Fruit fly (Drosophila melanogaster) whole organism, wandering third instar larva: ENCODE measurements around the gene Gbeta5.

ENCODE experiments used
- Dfd ChIP-seq: fragments of >200 bp; optimal IDR thresholded peaks from 2 replicates; lab custom pipeline; 2017; ENCODE audit warnings: missing biosample characterization, missing genetic modification characterization
- Dif ChIP-seq: fragments of 200-275, 200-300 bp; sonication (Bioruptor generic); optimal IDR thresholded peaks from 2 replicates; lab custom pipeline; 2018; ENCODE audit warnings: missing biosample characterization, missing genetic modification characterization; ENCODE audit not compliant: partially characterized antibody
- Hnf4 ChIP-seq: fragments of 200-800 bp; sonication (Bioruptor generic); optimal IDR thresholded peaks from 2 replicates; lab custom pipeline; 2016; ENCODE audit warnings: missing biosample characterization, mild to moderate bottlenecking, missing genetic modification characterization
- Hr78 ChIP-seq: fragments of >200 bp; optimal IDR thresholded peaks from 2 replicates; lab custom pipeline; 2017; ENCODE audit warnings: missing biosample characterization, missing genetic modification characterization
- OdsH ChIP-seq: fragments of 200-800 bp; sonication (Bioruptor generic); optimal IDR thresholded peaks from 2 replicates; lab custom pipeline; 2016; ENCODE audit warnings: missing biosample characterization, mild to moderate bottlenecking, missing genetic modification characterization
- Vsx2 ChIP-seq: fragments of 200-300, 225-300 bp; sonication (Bioruptor generic); optimal IDR thresholded peaks from 2 replicates; lab custom pipeline; 2018; ENCODE audit warnings: missing biosample characterization, missing genetic modification characterization; ENCODE audit not compliant: partially characterized antibody
- br ChIP-seq: fragments of 200-800 bp; sonication (Bioruptor generic); optimal IDR thresholded peaks from 2 replicates; lab custom pipeline; 2016; ENCODE audit warnings: missing biosample characterization, missing genetic modification characterization
- ey ChIP-seq: fragments of 200-800 bp; sonication (Bioruptor generic); optimal IDR thresholded peaks from 2 replicates; lab custom pipeline; 2016; ENCODE audit warnings: missing biosample characterization, missing genetic modification characterization
- h ChIP-seq: fragments of 200-800 bp; sonication (Bioruptor generic); optimal IDR thresholded peaks from 3 replicates; lab custom pipeline; 2016; ENCODE audit warnings: missing biosample characterization, mild to moderate bottlenecking, missing genetic modification characterization
- lola ChIP-seq: fragments of >200 bp; optimal IDR thresholded peaks from 2 replicates; lab custom pipeline; 2017; ENCODE audit warnings: missing biosample characterization, missing genetic modification characterization
- usp ChIP-seq: fragments of >200 bp; optimal IDR thresholded peaks from 2 replicates; lab custom pipeline; 2017; ENCODE audit warnings: missing biosample characterization, missing genetic modification characterization
- woc ChIP-seq: sonication (Bioruptor generic); optimal IDR thresholded peaks from 2 replicates; lab custom pipeline; 2016; ENCODE audit warnings: missing biosample characterization, mild to moderate bottlenecking, missing genetic modification characterization

dm6 chrX:8115717-8116311 is 36.3 kb downstream of the Gbeta5 start, which contains the start of gene Gclc:
- no peak for TF ChIP-seq Dfd (GFP tag; lab: Kevin White, UChicago)
- no peak for TF ChIP-seq Hr78 (GFP tag; lab: Kevin White, UChicago)
- no peak for TF ChIP-seq Vsx2 (GFP tag; lab: Kevin White, UChicago)
- no peak for TF ChIP-seq br
- no peak for TF ChIP-seq lola (GFP tag; lab: Kevin White, UChicago)
- TF ChIP-seq OdsH (GFP tag; lab: Kevin White, UChicago) = no peak
- TF ChIP-seq woc = no peak
- TF ChIP-seq ey (GFP tag; lab: Kevin White, UChicago) = peak; percentile 3
- no peak for TF ChIP-seq h (GFP tag; lab: Kevin White, UChicago)
- TF ChIP-seq Hnf4 = no peak
- TF ChIP-seq usp = no peak
- TF ChIP-seq Dif (GFP tag; lab: Kevin White, UChicago) = no peak
